Worm (Caenorhabditis elegans) whole organism, L1 larva: ENCODE data around the gene rcq-5.

Experiments
- dpl-1 ChIP-seq, 3 experiments: fragments of 150-350 bp in 2 of 3; sonication (generic microtip) in 1 of 3; optimal IDR thresholded peaks; 2 replicates each; lab custom pipeline; 2014 to 2017; ENCODE audit warnings: missing biosample characterization in 3 of 3, missing genetic modification characterization in 3 of 3, missing genetic modification reagents in 3 of 3
- hpl-2 ChIP-seq: fragments of 150-350 bp; optimal IDR thresholded peaks from 2 replicates; lab custom pipeline; 2014; ENCODE audit warnings: missing biosample characterization, missing genetic modification reagents, missing genetic modification characterization
- lin-13 ChIP-seq: fragments of 150-350 bp; optimal IDR thresholded peaks from 2 replicates; lab custom pipeline; 2014; ENCODE audit warnings: missing biosample characterization, missing genetic modification reagents, missing genetic modification characterization
- mdl-1 ChIP-seq, 2 experiments: fragments of 150-350 bp; optimal IDR thresholded peaks; 2 replicates each; lab custom pipeline; 2014 to 2017; ENCODE audit warnings: missing biosample characterization in 2 of 2, missing genetic modification characterization in 2 of 2, inconsistent platforms in 1 of 2
- nhr-19 ChIP-seq: fragments of 200-800 bp; sonication (Bioruptor generic); conservative IDR thresholded peaks from 2 replicates; pipeline ENCODE4 v1.3.6; 2022; ENCODE audit warnings: missing genetic modification characterization, missing compliant biosample characterization
- skn-1 ChIP-seq: fragments of 150-350 bp; optimal IDR thresholded peaks from 2 replicates; lab custom pipeline; 2014; ENCODE audit warnings: missing biosample characterization, missing genetic modification characterization

DNA sequence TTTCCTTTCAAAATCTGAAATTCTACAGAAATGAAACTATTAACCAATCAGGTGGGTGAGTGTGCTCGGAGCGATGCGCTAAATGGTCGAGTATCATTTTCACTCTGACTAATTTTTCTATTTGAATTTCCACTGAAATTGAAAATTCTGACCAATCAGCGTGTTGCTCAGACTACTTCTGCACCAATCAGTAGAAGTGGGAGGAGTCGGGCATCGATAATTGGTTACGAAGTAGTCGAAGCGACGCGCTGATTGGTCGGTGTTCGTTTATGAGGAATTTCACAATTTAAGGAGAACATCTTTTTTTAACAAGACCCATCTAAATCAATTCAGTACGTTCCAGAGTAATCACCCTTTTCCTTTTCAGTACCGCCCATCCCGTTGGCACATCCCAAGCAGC is 48.6 kb downstream of the rcq-5 start:
- TF ChIP-seq dpl-1 (GFP tag; optimal IDR thresholded peaks at IDR 0.05; lab: Kevin White, UChicago) (no peak), lin-13 (GFP tag; lab: Kevin White, UChicago) (no peak), hpl-2 (GFP tag; lab: Kevin White, UChicago) (no peak), nhr-19 (GFP tag; lab: Robert Waterston, UW) (no peak), mdl-1 (tag; optimal IDR thresholded peaks at IDR 0.05; lab: Kevin White, UChicago) (no peak), skn-1 (tag; lab: Kevin White, UChicago) (no peak)
